Fruit fly (Drosophila melanogaster): Measurements from ENCODE around the gene Ir7a.

Gene Ir7a

DNA sequence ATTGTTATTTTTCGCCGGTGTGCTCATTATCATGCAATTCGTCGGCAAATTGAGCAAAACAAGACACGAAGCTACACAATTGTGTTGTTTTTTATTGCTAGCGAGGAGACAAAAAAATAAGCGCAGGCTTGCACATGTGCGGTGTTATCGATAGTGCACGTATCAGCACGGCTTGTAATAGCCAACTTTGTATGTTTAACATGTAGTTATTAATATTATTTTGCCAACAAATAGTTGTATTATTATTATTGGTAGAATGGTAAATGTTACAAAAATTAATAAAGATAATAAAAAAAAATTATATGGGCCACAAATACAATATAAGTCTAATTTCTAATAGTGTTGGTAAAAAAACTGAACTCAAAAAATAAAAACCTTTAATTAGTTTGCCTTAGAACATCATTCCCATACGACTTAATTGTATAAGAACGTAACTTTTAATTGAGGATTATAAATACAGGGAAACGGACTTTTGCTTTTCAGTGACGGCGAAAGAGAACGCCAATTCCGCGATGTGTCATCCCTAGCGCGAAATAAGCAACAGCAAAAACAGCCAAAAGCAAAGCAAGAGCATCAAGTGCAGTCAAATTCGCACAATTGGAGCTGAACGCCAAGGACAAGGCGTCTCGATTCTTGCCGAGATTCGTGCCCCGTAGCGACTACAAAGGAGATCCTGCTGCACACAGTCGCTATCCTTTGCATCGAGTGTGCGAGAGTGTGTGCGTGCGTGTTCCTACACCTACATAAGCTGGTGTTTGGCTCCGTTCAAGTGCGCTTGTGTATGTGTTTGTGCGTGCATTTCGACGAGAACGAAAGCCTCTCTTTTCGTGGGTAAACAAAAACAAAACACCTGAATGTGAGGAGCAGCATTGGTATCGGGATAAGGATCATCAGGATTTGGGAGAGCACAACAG, 36.3 kb upstream of the Ir7a start, which contains the start of the genes NELF-B and CG12155 (continued):
- TF ChIP-seq CG13424 (tag; optimal IDR thresholded peaks at IDR 0.05) (peak; percentile 58), odd (GFP tag; optimal IDR thresholded peaks at IDR 0.05) (no peak), Tbp (GFP tag; optimal IDR thresholded peaks at IDR 0.05) (no peak), zen (tag; optimal IDR thresholded peaks at IDR 0.05) (peak; percentile 27), jumu (GFP tag; optimal IDR thresholded peaks at IDR 0.05) (no peak), BtbVII (GFP tag; optimal IDR thresholded peaks at IDR 0.05) (no peak), ken (GFP tag; IDR thresholded peaks at IDR 0.05) (no peak), CG16813 (GFP tag; IDR thresholded peaks at IDR 0.05; ENCODE audit: partially characterized antibody) (peak; percentile 76), CG11398 (GFP tag; optimal IDR thresholded peaks at IDR 0.05) (no peak), CG4328 (GFP tag; optimal IDR thresholded peaks at IDR 0.05) (peak; percentile 17), row (GFP tag; IDR thresholded peaks at IDR 0.05) (peak; percentile 83), so (GFP tag; IDR thresholded peaks at IDR 0.05) (no peak), BEAF-32 (GFP tag; optimal IDR thresholded peaks at IDR 0.05) (peak; percentile 80), HLH4C (GFP tag; IDR thresholded peaks at IDR 0.05; ENCODE audit: partially characterized antibody) (0 out of 3 replicates have a peak, but pooled peaks have one; percentile 51), oc (tag; optimal IDR thresholded peaks at IDR 0.05) (no peak), Ets65A (GFP tag) (peak; percentile 31), lab (GFP tag; optimal IDR thresholded peaks at IDR 0.05) (no peak), CG10543 (GFP tag; optimal IDR thresholded peaks at IDR 0.05) (peak; percentile 63), stc (GFP tag; IDR thresholded peaks at IDR 0.05) (no peak), Fer3 (tag; optimal IDR thresholded peaks at IDR 0.05) (peak; percentile 4), scrt (GFP tag; optimal IDR thresholded peaks at IDR 0.05) (no peak), dm (GFP tag; optimal IDR thresholded peaks at IDR 0.05) (no peak), fd102C (GFP tag; optimal IDR thresholded peaks at IDR 0.05) (no peak), CG13296 (GFP tag; optimal IDR thresholded peaks at IDR 0.05) (no peak), Atf3 (GFP tag; optimal IDR thresholded peaks at IDR 0.05) (no peak), CG12659 (GFP tag; optimal IDR thresholded peaks at IDR 0.05) (peak; percentile 77), CG3281 (GFP tag; optimal IDR thresholded peaks at IDR 0.05) (peak; percentile 52), Bgb (GFP tag; IDR thresholded peaks at IDR 0.05; ENCODE audit: partially characterized antibody) (peak; percentile 40; the same call in 1 of the 2 replicates), CG15011 (GFP tag; optimal IDR thresholded peaks at IDR 0.05) (no peak), Hr39 (optimal IDR thresholded peaks at IDR 0.05) (no peak), ro (GFP tag; IDR thresholded peaks at IDR 0.05) (no peak), Xbp1 (GFP tag; optimal IDR thresholded peaks at IDR 0.05) (peak; percentile 71), chif (GFP tag; optimal IDR thresholded peaks at IDR 0.05) (no peak), grau (tag; optimal IDR thresholded peaks at IDR 0.05) (peak; percentile 65), luna (GFP tag; optimal IDR thresholded peaks at IDR 0.05) (no peak), Mad (GFP tag; optimal IDR thresholded peaks at IDR 0.05) (no peak), croc (GFP tag; conservative IDR thresholded peaks at IDR 0.05) (no peak), peb (GFP tag; IDR thresholded peaks at IDR 0.05) (no peak), fru (optimal IDR thresholded peaks at IDR 0.05) (no peak), slp2 (GFP tag; optimal IDR thresholded peaks at IDR 0.05) (peak; percentile 8), Hmx (GFP tag; optimal IDR thresholded peaks at IDR 0.05) (no peak), TFAM (GFP tag; optimal IDR thresholded peaks at IDR 0.05) (no peak), h (optimal IDR thresholded peaks at IDR 0.05) (no peak), CG15696 (tag; optimal IDR thresholded peaks at IDR 0.05) (peak; percentile 34), pfk (GFP tag; optimal IDR thresholded peaks at IDR 0.05) (no peak)
